Fruit fly (Drosophila melanogaster) whole organism, embryonic: ENCODE measurements around the gene Gr93a.

Experiments
- Atf3 ChIP-seq: fragments of 200-800 bp; sonication (Bioruptor generic); optimal IDR thresholded peaks from 3 replicates; lab custom pipeline; 2016; ENCODE audit warnings: missing biosample characterization, missing genetic modification characterization
- Bgb ChIP-seq: fragments of 200-800 bp; sonication (Bioruptor generic); IDR thresholded peaks from 2 replicates; pipeline ENCODE4 v1.3.6; 2022; ENCODE audit warnings: missing biosample characterization, missing genetic modification characterization; ENCODE audit not compliant: partially characterized antibody
- CG10209 ChIP-seq: fragments of 200-800 bp; sonication (Bioruptor generic); optimal IDR thresholded peaks from 3 replicates; lab custom pipeline; 2017; ENCODE audit warnings: missing biosample characterization, mild to moderate bottlenecking, missing genetic modification characterization, missing genetic modification reagents
- CG11398 ChIP-seq: fragments of 200-800 bp; sonication (Bioruptor generic); optimal IDR thresholded peaks from 2 replicates; lab custom pipeline; 2016; ENCODE audit warnings: missing biosample characterization, missing genetic modification characterization
- CG11456 ChIP-seq: fragments of 200-800 bp; sonication (Bioruptor generic); IDR thresholded peaks from 3 replicates; pipeline ENCODE4 v1.3.6; 2022; ENCODE audit warnings: missing biosample characterization, missing genetic modification characterization
- CG12659 ChIP-seq: fragments of 200-800 bp; sonication (Bioruptor generic); optimal IDR thresholded peaks from 3 replicates; lab custom pipeline; 2017; ENCODE audit warnings: mild to moderate bottlenecking, missing biosample characterization, missing genetic modification reagents, missing genetic modification characterization
- CG12769 ChIP-seq: fragments of 200-800 bp; sonication (Bioruptor generic); optimal IDR thresholded peaks from 2 replicates; lab custom pipeline; 2019; ENCODE audit warnings: missing biosample characterization, mild to moderate bottlenecking, missing genetic modification characterization, moderate library complexity
- CG13894 ChIP-seq: fragments of 200-800 bp; sonication (Bioruptor generic); optimal IDR thresholded peaks from 3 replicates; lab custom pipeline; 2018; ENCODE audit warnings: missing biosample characterization, mild to moderate bottlenecking, missing genetic modification characterization, moderate library complexity
- CG14860 ChIP-seq: fragments of 200-800 bp; sonication (Bioruptor generic); IDR thresholded peaks from 3 replicates; pipeline ENCODE4 v1.3.6; 2022; ENCODE audit warnings: missing biosample characterization, missing genetic modification characterization; ENCODE audit not compliant: partially characterized antibody
- CG1603 ChIP-seq: fragments of 200-800 bp; sonication (Bioruptor generic); optimal IDR thresholded peaks from 2 replicates; lab custom pipeline; 2019; ENCODE audit warnings: missing biosample characterization, mild to moderate bottlenecking, missing genetic modification characterization, moderate library complexity
- CG1647 ChIP-seq: fragments of 200-800 bp; sonication (Bioruptor generic); optimal IDR thresholded peaks from 3 replicates; lab custom pipeline; 2016; ENCODE audit warnings: missing biosample characterization, missing genetic modification characterization
- CG2712 ChIP-seq: fragments of 200-800 bp; optimal IDR thresholded peaks from 3 replicates; lab custom pipeline; 2019; ENCODE audit warnings: missing biosample characterization, mild to moderate bottlenecking, missing genetic modification characterization, moderate library complexity
- CG3726 ChIP-seq: fragments of 200-800 bp; sonication (Bioruptor generic); IDR thresholded peaks from 3 replicates; pipeline ENCODE4, ENCODE4 v1.3.6; 2022; ENCODE audit warnings: missing biosample characterization, missing genetic modification characterization
- CG4424 ChIP-seq: fragments of 200-800 bp; sonication (Bioruptor generic); optimal IDR thresholded peaks from 3 replicates; lab custom pipeline; 2016; ENCODE audit warnings: missing biosample characterization, missing genetic modification characterization
- CG6765 ChIP-seq: fragments of 200-800 bp; sonication (Bioruptor generic); optimal IDR thresholded peaks from 3 replicates; lab custom pipeline; 2017; ENCODE audit warnings: missing biosample characterization, mild to moderate bottlenecking, missing genetic modification characterization
- CG7556 ChIP-seq: fragments of 200-800 bp; sonication (Bioruptor generic); optimal IDR thresholded peaks from 2 replicates; lab custom pipeline; 2017; ENCODE audit warnings: missing biosample characterization, mild to moderate bottlenecking, missing genetic modification characterization
- CG8388 ChIP-seq: fragments of 200-800 bp; sonication (Bioruptor generic); optimal IDR thresholded peaks from 2 replicates; lab custom pipeline; 2019; ENCODE audit warnings: missing biosample characterization, mild to moderate bottlenecking, missing genetic modification characterization, moderate library complexity
- D19B ChIP-seq: fragments of 200-800 bp; sonication (Bioruptor generic); optimal IDR thresholded peaks from 2 replicates; lab custom pipeline; 2017; ENCODE audit warnings: missing biosample characterization, mild to moderate bottlenecking, missing genetic modification characterization
- Dref ChIP-seq: fragments of 200-800 bp; sonication (Bioruptor generic); IDR thresholded peaks from 2 replicates; pipeline ENCODE4 v1.3.6; 2022; ENCODE audit warnings: missing biosample characterization, missing genetic modification characterization
- Fer3 ChIP-seq: fragments of 200-800 bp; sonication (Bioruptor generic); optimal IDR thresholded peaks from 2 replicates; lab custom pipeline; 2018; ENCODE audit warnings: missing biosample characterization, mild to moderate bottlenecking, missing genetic modification characterization, moderate library complexity
- Gsc ChIP-seq: fragments of 200-800 bp; sonication (Bioruptor generic); IDR thresholded peaks from 2 replicates; pipeline ENCODE4 v1.3.6; 2022; ENCODE audit warnings: missing biosample characterization, missing genetic modification characterization
- Hmr ChIP-seq: fragments of 200-800 bp; sonication (Bioruptor generic); optimal IDR thresholded peaks from 3 replicates; lab custom pipeline; 2017; ENCODE audit warnings: mild to moderate bottlenecking, missing biosample characterization, missing genetic modification reagents, missing genetic modification characterization
- Lim3 ChIP-seq: fragments of 200-800 bp; sonication (Bioruptor generic); IDR thresholded peaks from 2 replicates; pipeline ENCODE4 v1.3.6; 2022; ENCODE audit warnings: missing biosample characterization, missing genetic modification characterization
- MESR4 ChIP-seq: fragments of 200-800 bp; sonication (Bioruptor generic); optimal IDR thresholded peaks from 2 replicates; lab custom pipeline; 2018; ENCODE audit warnings: missing biosample characterization, mild to moderate bottlenecking, missing genetic modification characterization, moderate library complexity
- Max ChIP-seq: fragments of 200-800 bp; sonication (Bioruptor generic); optimal IDR thresholded peaks from 2 replicates; lab custom pipeline; 2016; ENCODE audit warnings: missing biosample characterization, mild to moderate bottlenecking, missing genetic modification characterization
- NC2α ChIP-seq: fragments of 200-800 bp; sonication (Bioruptor generic); optimal IDR thresholded peaks from 2 replicates; lab custom pipeline; 2016; ENCODE audit warnings: missing biosample characterization, missing genetic modification characterization
- Nf-YB ChIP-seq: fragments of 200-800 bp; sonication (Bioruptor generic); optimal IDR thresholded peaks from 3 replicates; lab custom pipeline; 2019; ENCODE audit warnings: missing biosample characterization, mild to moderate bottlenecking, missing genetic modification characterization, moderate library complexity
- Sry-δ ChIP-seq: fragments of 200-800 bp; sonication (Bioruptor generic); optimal IDR thresholded peaks from 2 replicates; lab custom pipeline; 2016; ENCODE audit warnings: missing biosample characterization, missing genetic modification characterization
- TFAM ChIP-seq: fragments of 200-800 bp; sonication (Bioruptor generic); optimal IDR thresholded peaks from 2 replicates; lab custom pipeline; 2017; ENCODE audit warnings: missing biosample characterization, missing genetic modification characterization, inconsistent platforms
- ase ChIP-seq: fragments of 200-800 bp; sonication (Bioruptor generic); IDR thresholded peaks from 3 replicates; pipeline ENCODE4 v1.3.6; 2022; ENCODE audit warnings: missing biosample characterization, missing genetic modification characterization
- bcd ChIP-seq: fragments of 200-800 bp; sonication (Bioruptor generic); optimal IDR thresholded peaks from 2 replicates; lab custom pipeline; 2017; ENCODE audit warnings: missing biosample characterization, mild to moderate bottlenecking, missing genetic modification characterization
- cato ChIP-seq: fragments of 200-800 bp; sonication (Bioruptor generic); optimal IDR thresholded peaks from 2 replicates; lab custom pipeline; 2016; ENCODE audit warnings: missing biosample characterization, missing genetic modification characterization, borderline replicate concordance
- chm ChIP-seq: fragments of 200-800 bp; sonication (Bioruptor generic); IDR thresholded peaks from 2 replicates; pipeline ENCODE4 v1.3.6; 2022; ENCODE audit warnings: missing biosample characterization, missing genetic modification characterization
- ci ChIP-seq: fragments of 200-800 bp; sonication (Bioruptor generic); IDR thresholded peaks from 3 replicates; pipeline ENCODE4 v1.3.6; 2022; ENCODE audit warnings: missing biosample characterization, missing genetic modification characterization
- croc ChIP-seq: fragments of 200-800 bp; sonication (Bioruptor generic); conservative IDR thresholded peaks from 3 replicates; pipeline ENCODE4 v1.3.6; 2022; ENCODE audit warnings: missing biosample characterization, missing genetic modification characterization
- ftz-f1 ChIP-seq: fragments of 200-800 bp; sonication (Bioruptor generic); optimal IDR thresholded peaks from 2 replicates; lab custom pipeline; 2016; ENCODE audit warnings: missing biosample characterization, missing genetic modification characterization
- fu2 ChIP-seq: fragments of 200-800 bp; sonication (Bioruptor generic); optimal IDR thresholded peaks from 2 replicates; lab custom pipeline; 2016; ENCODE audit warnings: missing biosample characterization, missing genetic modification characterization
- gem ChIP-seq: fragments of 200-800 bp; sonication (Bioruptor generic); optimal IDR thresholded peaks from 2 replicates; lab custom pipeline; 2019; ENCODE audit warnings: missing biosample characterization, mild to moderate bottlenecking, missing genetic modification characterization, moderate library complexity
- grau ChIP-seq: fragments of 200-800 bp; optimal IDR thresholded peaks from 3 replicates; lab custom pipeline; 2019; ENCODE audit warnings: missing biosample characterization, mild to moderate bottlenecking, missing genetic modification characterization, moderate library complexity
- gro ChIP-seq: fragments of 200-800 bp; sonication (Bioruptor generic); optimal IDR thresholded peaks from 2 replicates; lab custom pipeline; 2016; ENCODE audit warnings: missing biosample characterization, missing genetic modification characterization
- gsb ChIP-seq: fragments of 200-800 bp; sonication (Bioruptor generic); IDR thresholded peaks from 2 replicates; pipeline ENCODE4 v1.3.6; 2022; ENCODE audit warnings: missing biosample characterization, missing genetic modification characterization
- her ChIP-seq: fragments of 200-800 bp; sonication (Bioruptor generic); optimal IDR thresholded peaks from 2 replicates; lab custom pipeline; 2016; ENCODE audit warnings: missing biosample characterization, missing genetic modification characterization
- jing ChIP-seq: fragments of 200-800 bp; sonication (Bioruptor generic); optimal IDR thresholded peaks from 2 replicates; lab custom pipeline; 2018; ENCODE audit warnings: missing biosample characterization, mild to moderate bottlenecking, missing genetic modification characterization
- mld ChIP-seq: fragments of 200-800 bp; sonication (Bioruptor generic); IDR thresholded peaks from 3 replicates; pipeline ENCODE4 v1.3.6; 2022; ENCODE audit warnings: missing biosample characterization, missing genetic modification characterization; ENCODE audit not compliant: partially characterized antibody
- sens-2 ChIP-seq: fragments of 200-800 bp; sonication (Bioruptor generic); IDR thresholded peaks from 2 replicates; pipeline ENCODE4 v1.3.6; 2022; ENCODE audit warnings: missing biosample characterization, missing genetic modification characterization
- slou ChIP-seq: fragments of 200-800 bp; sonication (Bioruptor generic); optimal IDR thresholded peaks from 3 replicates; lab custom pipeline; 2016; ENCODE audit warnings: missing biosample characterization, missing genetic modification characterization
- tio ChIP-seq: fragments of 200-800 bp; sonication (Bioruptor generic); optimal IDR thresholded peaks from 2 replicates; lab custom pipeline; 2017; ENCODE audit warnings: missing biosample characterization, missing genetic modification characterization, inconsistent platforms
- tll ChIP-seq, 2 experiments: fragments of 200-800 bp in 1 of 2; fragments of >200 bp in 1 of 2; sonication (Bioruptor generic) in 1 of 2; optimal IDR thresholded peaks; 2 replicates each; lab custom pipeline; 2017 to 2019; ENCODE audit warnings: missing biosample characterization in 2 of 2, missing genetic modification characterization in 2 of 2, mild to moderate bottlenecking in 1 of 2, moderate library complexity in 1 of 2
- tx ChIP-seq: fragments of 200-800 bp; sonication (Bioruptor generic); optimal IDR thresholded peaks from 2 replicates; lab custom pipeline; 2016; ENCODE audit warnings: missing biosample characterization, missing genetic modification characterization
- zfh2 ChIP-seq: fragments of 200-800 bp; sonication (Bioruptor generic); optimal IDR thresholded peaks from 2 replicates; lab custom pipeline; 2016; ENCODE audit warnings: missing biosample characterization, missing genetic modification characterization

The Gr93a gene

dm6 chr3R:21852579-21853233, 20.4 kb downstream of the Gr93a start (continued):
- peak; percentile 60 for TF ChIP-seq gem (tag; lab: Kevin White, UChicago)
- TF ChIP-seq TFAM (GFP tag; lab: Kevin White, UChicago), result no peak
- no peak for TF ChIP-seq her (GFP tag; lab: Kevin White, UChicago)
- no peak for TF ChIP-seq tx (GFP tag; lab: Kevin White, UChicago)
- no peak for TF ChIP-seq jing (GFP tag; lab: Kevin White, UChicago)
- TF ChIP-seq CG3726 (GFP tag; lab: Robert Waterston, UW), result no peak
- TF ChIP-seq CG2712 (tag; lab: Kevin White, UChicago), result peak; percentile 43
- TF ChIP-seq Nf-YB (GFP tag; lab: Kevin White, UChicago), result no peak
- TF ChIP-seq gsb (GFP tag; lab: Robert Waterston, UW), result no peak
- no peak for TF ChIP-seq MESR4 (GFP tag; lab: Kevin White, UChicago)
- TF ChIP-seq Lim3 (GFP tag; lab: Robert Waterston, UW), result no peak
- TF ChIP-seq tio (GFP tag; lab: Kevin White, UChicago), result no peak
- TF ChIP-seq Atf3 (GFP tag; lab: Kevin White, UChicago), result no peak
- TF ChIP-seq croc (GFP tag; lab: Robert Waterston, UW), result no peak
- TF ChIP-seq Sry-δ (GFP tag; lab: Kevin White, UChicago), result no peak
- peak; percentile 39 for TF ChIP-seq Fer3 (tag; lab: Kevin White, UChicago)
- peak; percentile 51 for TF ChIP-seq Hmr
- TF ChIP-seq fu2, result no peak
- TF ChIP-seq ftz-f1 (GFP tag; lab: Kevin White, UChicago), result no peak
- TF ChIP-seq gro, result no peak
- TF ChIP-seq cato, result no peak
- TF ChIP-seq D19B (GFP tag; lab: Kevin White, UChicago), result no peak
- TF ChIP-seq Gsc (GFP tag; lab: Robert Waterston, UW), result no peak
- TF ChIP-seq Dref (GFP tag; lab: Robert Waterston, UW), result no peak
- TF ChIP-seq grau (tag; lab: Kevin White, UChicago), result peak; percentile 39
- TF ChIP-seq CG11398 (GFP tag; lab: Kevin White, UChicago), result no peak
- TF ChIP-seq zfh2 (GFP tag; lab: Kevin White, UChicago), result peak; percentile 53
- TF ChIP-seq CG14860 (GFP tag; lab: Robert Waterston, UW), result no peak
- TF ChIP-seq CG6765 (GFP tag; lab: Kevin White, UChicago), result no peak
- no peak for TF ChIP-seq Max (GFP tag; lab: Kevin White, UChicago)
- TF ChIP-seq Bgb (GFP tag; lab: Robert Waterston, UW), result 0 out of 2 replicates have a peak, but pooled peaks have one; percentile 21
- no peak for TF ChIP-seq CG8388 (GFP tag; lab: Kevin White, UChicago)
- no peak for TF ChIP-seq CG11456 (GFP tag; lab: Robert Waterston, UW)
- TF ChIP-seq mld (GFP tag; lab: Robert Waterston, UW), result no peak
- TF ChIP-seq CG1647 (GFP tag; lab: Kevin White, UChicago), result no peak
- TF ChIP-seq bcd (GFP tag; lab: Kevin White, UChicago), result peak; percentile 18
- TF ChIP-seq ci (GFP tag; lab: Robert Waterston, UW), result peak; percentile 27; the same call in 1 of the 3 replicates
- TF ChIP-seq CG12769 (tag; lab: Kevin White, UChicago), result no peak
- no peak for TF ChIP-seq ase
- no peak for TF ChIP-seq CG12659 (GFP tag; lab: Kevin White, UChicago)
- no peak for TF ChIP-seq CG10209 (GFP tag; lab: Kevin White, UChicago)
- no peak for TF ChIP-seq tll (GFP tag; optimal IDR thresholded peaks at IDR 0.05; lab: Kevin White, UChicago)
- no peak for TF ChIP-seq CG1603 (tag; lab: Kevin White, UChicago)
- no peak for TF ChIP-seq CG4424 (GFP tag; lab: Kevin White, UChicago)
- TF ChIP-seq CG7556 (GFP tag; lab: Kevin White, UChicago), result peak; percentile 46
- no peak for TF ChIP-seq chm (GFP tag; lab: Robert Waterston, UW)
- no peak for TF ChIP-seq slou (GFP tag; lab: Kevin White, UChicago)
- TF ChIP-seq CG13894 (tag; lab: Kevin White, UChicago), result no peak
- TF ChIP-seq sens-2 (GFP tag; lab: Robert Waterston, UW), result no peak
- TF ChIP-seq NC2α (GFP tag; lab: Kevin White, UChicago), result no peak
